Worm (Caenorhabditis elegans): ENCODE measurements around the gene T05B4.8.

DNA sequence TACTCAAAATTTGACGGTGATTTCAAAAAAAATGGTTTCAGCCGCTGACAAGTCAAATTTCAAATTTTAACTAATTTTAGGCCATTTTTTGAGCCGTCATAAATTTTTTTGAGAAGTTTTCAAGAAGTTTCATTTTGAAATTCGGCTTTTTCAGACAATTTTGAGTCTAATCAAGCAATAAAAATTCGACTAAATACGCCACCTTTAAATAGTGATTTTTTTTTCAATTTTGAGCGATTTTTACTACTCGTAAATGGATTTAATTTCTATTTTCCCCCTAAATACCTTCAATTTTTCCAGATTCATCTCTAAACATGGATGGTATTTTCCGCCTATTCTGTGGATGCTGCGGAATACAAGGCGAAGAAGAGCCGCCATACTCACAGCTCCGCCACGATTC is 28.2 kb upstream of the T05B4.8 start, which contains the start of gene Y45G5AL.1:
- TF ChIP-seq ztf-11 (tag; optimal IDR thresholded peaks at IDR 0.05) (no peak), elt-3 (tag; optimal IDR thresholded peaks at IDR 0.05) (no peak), nhr-28 (tag; optimal IDR thresholded peaks at IDR 0.05) (no peak), hlh-1 (tag; optimal IDR thresholded peaks at IDR 0.05) (no peak), pha-4 (tag; optimal IDR thresholded peaks at IDR 0.05) (no peak), snpc-4 (tag; optimal IDR thresholded peaks at IDR 0.05) (no peak)
